Fruit fly (Drosophila melanogaster) whole organism, embryonic: ENCODE measurements around the gene Rab40.

Experiments used
- Awh ChIP-seq: fragments of 200-800 bp; sonication (Bioruptor generic); IDR thresholded peaks from 2 replicates; pipeline ENCODE4, ENCODE4 v1.3.6; 2022; ENCODE audit warnings: missing biosample characterization, missing genetic modification characterization
- CG10274 ChIP-seq: fragments of 200-800 bp; sonication (Bioruptor generic); optimal IDR thresholded peaks from 3 replicates; lab custom pipeline; 2017; ENCODE audit warnings: missing biosample characterization, mild to moderate bottlenecking, missing genetic modification characterization
- CG10565 ChIP-seq: fragments of 200-800 bp; sonication (Bioruptor generic); optimal IDR thresholded peaks from 3 replicates; lab custom pipeline; 2016; ENCODE audit warnings: missing biosample characterization, mild to moderate bottlenecking, missing genetic modification characterization
- CG11398 ChIP-seq: fragments of 200-800 bp; sonication (Bioruptor generic); optimal IDR thresholded peaks from 2 replicates; lab custom pipeline; 2016; ENCODE audit warnings: missing biosample characterization, missing genetic modification characterization
- CG11504 ChIP-seq: fragments of 200-800 bp; sonication (Bioruptor generic); optimal IDR thresholded peaks from 3 replicates; lab custom pipeline; 2019; ENCODE audit warnings: missing biosample characterization, mild to moderate bottlenecking, missing genetic modification characterization, moderate library complexity
- CG12659 ChIP-seq: fragments of 200-800 bp; sonication (Bioruptor generic); optimal IDR thresholded peaks from 3 replicates; lab custom pipeline; 2017; ENCODE audit warnings: mild to moderate bottlenecking, missing biosample characterization, missing genetic modification reagents, missing genetic modification characterization
- CG14050 ChIP-seq: fragments of 200-800 bp; sonication (Bioruptor generic); IDR thresholded peaks from 3 replicates; pipeline ENCODE4 v1.3.6; 2022; ENCODE audit warnings: missing biosample characterization, missing genetic modification characterization
- CG14860 ChIP-seq: fragments of 200-800 bp; sonication (Bioruptor generic); IDR thresholded peaks from 3 replicates; pipeline ENCODE4 v1.3.6; 2022; ENCODE audit warnings: missing biosample characterization, missing genetic modification characterization; ENCODE audit not compliant: partially characterized antibody
- CG15269 ChIP-seq: fragments of 200-800 bp; sonication (Bioruptor generic); optimal IDR thresholded peaks from 2 replicates; lab custom pipeline; 2018; ENCODE audit warnings: missing biosample characterization, mild to moderate bottlenecking, missing genetic modification characterization, moderate library complexity
- CG17612 ChIP-seq: fragments of 200-800 bp; sonication (Bioruptor generic); IDR thresholded peaks from 2 replicates; pipeline ENCODE4 v1.3.6; 2022; ENCODE audit warnings: missing biosample characterization, missing genetic modification characterization
- CG18011 ChIP-seq: fragments of 200-800 bp; sonication (Bioruptor generic); optimal IDR thresholded peaks from 2 replicates; lab custom pipeline; 2017; ENCODE audit warnings: missing biosample characterization, missing genetic modification characterization, mild to moderate bottlenecking, moderate library complexity, missing genotype
- CG1832 ChIP-seq: fragments of 200-800 bp; sonication (Bioruptor generic); optimal IDR thresholded peaks from 2 replicates; lab custom pipeline; 2017; ENCODE audit warnings: missing biosample characterization, mild to moderate bottlenecking, missing genetic modification characterization, inconsistent platforms
- CG18619 ChIP-seq: fragments of 200-800 bp; sonication (Bioruptor generic); optimal IDR thresholded peaks from 3 replicates; lab custom pipeline; 2017; ENCODE audit warnings: missing biosample characterization, mild to moderate bottlenecking, missing genetic modification characterization
- CG2120 ChIP-seq: fragments of 200-800 bp; sonication (Bioruptor generic); optimal IDR thresholded peaks from 3 replicates; lab custom pipeline; 2016; ENCODE audit warnings: missing biosample characterization, missing genetic modification characterization
- CG31388 ChIP-seq: fragments of 200-800 bp; sonication (Bioruptor generic); optimal IDR thresholded peaks from 2 replicates; lab custom pipeline; 2016; ENCODE audit warnings: missing biosample characterization, missing genetic modification characterization
- CG3163 ChIP-seq: fragments of 200-800 bp; sonication (Bioruptor generic); optimal IDR thresholded peaks from 3 replicates; lab custom pipeline; 2016; ENCODE audit warnings: missing biosample characterization, missing genetic modification characterization
- CG32532 ChIP-seq: fragments of 200-800 bp; sonication (Bioruptor generic); IDR thresholded peaks from 2 replicates; pipeline ENCODE4 v1.3.6; 2022; ENCODE audit warnings: missing biosample characterization, missing genetic modification characterization
- CG3838 ChIP-seq: fragments of 200-800 bp; sonication (Bioruptor generic); optimal IDR thresholded peaks from 3 replicates; lab custom pipeline; 2016; ENCODE audit warnings: missing biosample characterization, missing genetic modification characterization
- CG43689 ChIP-seq: fragments of 200-800 bp; sonication (Bioruptor generic); IDR thresholded peaks from 2 replicates; pipeline ENCODE4 v1.3.6; 2022; ENCODE audit warnings: missing biosample characterization, missing genetic modification characterization
- CG4424 ChIP-seq: fragments of 200-800 bp; sonication (Bioruptor generic); optimal IDR thresholded peaks from 3 replicates; lab custom pipeline; 2016; ENCODE audit warnings: missing biosample characterization, missing genetic modification characterization
- CG4820 ChIP-seq: fragments of 200-800 bp; sonication (Bioruptor generic); optimal IDR thresholded peaks from 3 replicates; lab custom pipeline; 2016; ENCODE audit warnings: missing biosample characterization, missing genetic modification characterization
- CG6813 ChIP-seq: fragments of 200-800 bp; sonication (Bioruptor generic); optimal IDR thresholded peaks from 2 replicates; lab custom pipeline; 2017; ENCODE audit warnings: missing biosample characterization, missing genetic modification characterization, mild to moderate bottlenecking, moderate library complexity, missing genetic modification reagents
- CG7556 ChIP-seq: fragments of 200-800 bp; sonication (Bioruptor generic); optimal IDR thresholded peaks from 2 replicates; lab custom pipeline; 2017; ENCODE audit warnings: missing biosample characterization, mild to moderate bottlenecking, missing genetic modification characterization
- E2f2 ChIP-seq: fragments of 200-800 bp; sonication (Bioruptor generic); IDR thresholded peaks from 2 replicates; pipeline ENCODE4 v1.3.6; 2022; ENCODE audit warnings: missing biosample characterization, missing genetic modification characterization
- Ets65A ChIP-seq: fragments of 200-800 bp; sonication (Bioruptor generic); peaks from one replicate; lab custom pipeline; 2016; ENCODE audit warnings: missing biosample characterization, missing genetic modification characterization
- Meics ChIP-seq: fragments of 200-800 bp; sonication (Bioruptor generic); optimal IDR thresholded peaks from 2 replicates; lab custom pipeline; 2017; ENCODE audit warnings: missing biosample characterization, mild to moderate bottlenecking, missing genetic modification characterization
- Myb ChIP-seq: fragments of 200-800 bp; sonication (Bioruptor generic); optimal IDR thresholded peaks from 2 replicates; lab custom pipeline; 2016; ENCODE audit warnings: missing biosample characterization, missing genetic modification characterization
- Optix ChIP-seq: fragments of 200-800 bp; sonication (Bioruptor generic); IDR thresholded peaks from 3 replicates; pipeline ENCODE4 v1.3.6; 2022; ENCODE audit warnings: missing biosample characterization, missing genetic modification characterization
- YL-1 ChIP-seq: fragments of 200-800 bp; sonication (Bioruptor generic); optimal IDR thresholded peaks from 3 replicates; lab custom pipeline; 2017; ENCODE audit warnings: missing biosample characterization, mild to moderate bottlenecking, missing genetic modification characterization
- br ChIP-seq: fragments of >200 bp; optimal IDR thresholded peaks from 2 replicates; lab custom pipeline; 2017
- bsh ChIP-seq, 2 experiments: fragments of 200-800 bp; sonication (Bioruptor generic); optimal IDR thresholded peaks; 2 replicates each; lab custom pipeline; 2017 to 2018; ENCODE audit warnings: mild to moderate bottlenecking in 2 of 2, missing biosample characterization in 2 of 2, missing genetic modification characterization in 2 of 2, moderate library complexity in 1 of 2
- cas ChIP-seq: fragments of 200-800 bp; sonication (Bioruptor generic); IDR thresholded peaks from 2 replicates; pipeline ENCODE4 v1.3.6; 2022; ENCODE audit warnings: missing biosample characterization, missing genetic modification characterization
- crp ChIP-seq, 2 experiments: fragments of 200-800 bp; sonication (Bioruptor generic); optimal IDR thresholded peaks; 2 replicates in 1 of 2; 3 replicates in 1 of 2; lab custom pipeline; 2017; ENCODE audit warnings: missing biosample characterization in 2 of 2, missing genetic modification characterization in 2 of 2, mild to moderate bottlenecking in 1 of 2, moderate library complexity in 1 of 2
- esg ChIP-seq: fragments of 200-800 bp; sonication (Bioruptor generic); conservative IDR thresholded peaks from 2 replicates; pipeline ENCODE4 v1.3.6; 2022; ENCODE audit warnings: missing biosample characterization, missing genetic modification characterization
- exex ChIP-seq: fragments of 200-800 bp; sonication (Bioruptor generic); optimal IDR thresholded peaks from 4 replicates; lab custom pipeline; 2018; ENCODE audit warnings: missing biosample characterization, mild to moderate bottlenecking, missing genetic modification characterization, moderate library complexity
- fru ChIP-seq: fragments of >200 bp; optimal IDR thresholded peaks from 2 replicates; lab custom pipeline; 2017
- fu2 ChIP-seq: fragments of 200-800 bp; sonication (Bioruptor generic); optimal IDR thresholded peaks from 2 replicates; lab custom pipeline; 2016; ENCODE audit warnings: missing biosample characterization, missing genetic modification characterization
- gcm2 ChIP-seq: fragments of 200-800 bp; sonication (Bioruptor generic); optimal IDR thresholded peaks from 2 replicates; lab custom pipeline; 2016; ENCODE audit warnings: missing biosample characterization, missing genetic modification characterization
- hbn ChIP-seq: fragments of 200-800 bp; sonication (Bioruptor generic); IDR thresholded peaks from 2 replicates; pipeline ENCODE4 v1.3.6; 2022; ENCODE audit warnings: missing biosample characterization, missing genetic modification characterization; ENCODE audit not compliant: partially characterized antibody
- her ChIP-seq: fragments of 200-800 bp; sonication (Bioruptor generic); optimal IDR thresholded peaks from 2 replicates; lab custom pipeline; 2016; ENCODE audit warnings: missing biosample characterization, missing genetic modification characterization
- mld ChIP-seq: fragments of 200-800 bp; sonication (Bioruptor generic); IDR thresholded peaks from 3 replicates; pipeline ENCODE4 v1.3.6; 2022; ENCODE audit warnings: missing biosample characterization, missing genetic modification characterization; ENCODE audit not compliant: partially characterized antibody
- org-1 ChIP-seq: fragments of 200-800 bp; sonication (Bioruptor generic); optimal IDR thresholded peaks from 2 replicates; lab custom pipeline; 2017; ENCODE audit warnings: missing biosample characterization, missing genetic modification characterization
- psq ChIP-seq: fragments of 200-800 bp; sonication (Bioruptor generic); optimal IDR thresholded peaks from 2 replicates; lab custom pipeline; 2017; ENCODE audit warnings: missing biosample characterization, missing genetic modification characterization
- run ChIP-seq: fragments of 200-800 bp; sonication (Bioruptor generic); optimal IDR thresholded peaks from 3 replicates; lab custom pipeline; 2018; ENCODE audit warnings: missing biosample characterization, mild to moderate bottlenecking, missing genetic modification characterization
- sc ChIP-seq, 3 experiments: fragments of >200 bp in 2 of 3; fragments of 200-800 bp in 1 of 3; sonication (Bioruptor generic) in 1 of 3; optimal IDR thresholded peaks; 2 replicates in 2 of 3; 3 replicates in 1 of 3; lab custom pipeline; 2017; ENCODE audit warnings: mild to moderate bottlenecking in 1 of 3, missing biosample characterization in 1 of 3, missing genetic modification characterization in 1 of 3, missing genetic modification reagents in 1 of 3
- sd ChIP-seq: fragments of 200-800 bp; sonication (Bioruptor generic); optimal IDR thresholded peaks from 3 replicates; lab custom pipeline; 2018; ENCODE audit warnings: missing biosample characterization, mild to moderate bottlenecking, missing genetic modification characterization, moderate library complexity
- sim ChIP-seq: fragments of 200-800 bp; sonication (Bioruptor generic); IDR thresholded peaks from 2 replicates; pipeline ENCODE4 v1.3.6; 2022; ENCODE audit warnings: missing biosample characterization, missing genetic modification characterization
- slbo ChIP-seq: fragments of 200-800 bp; sonication (Bioruptor generic); IDR thresholded peaks from 2 replicates; pipeline ENCODE4 v1.3.6; 2022; ENCODE audit warnings: missing biosample characterization, missing genetic modification characterization
- slp2 ChIP-seq: fragments of 200-800 bp; sonication (Bioruptor generic); optimal IDR thresholded peaks from 2 replicates; lab custom pipeline; 2016; ENCODE audit warnings: missing biosample characterization, missing genetic modification characterization
- so ChIP-seq: fragments of 200-800 bp; sonication (Bioruptor generic); IDR thresholded peaks from 3 replicates; pipeline ENCODE4 v1.3.6; 2022; ENCODE audit warnings: missing biosample characterization, missing genetic modification characterization
- usp ChIP-seq: fragments of >200 bp; optimal IDR thresholded peaks from 2 replicates; lab custom pipeline; 2017; ENCODE audit warnings: missing biosample characterization, missing genetic modification characterization
- z ChIP-seq: fragments of 200-800 bp; sonication (Bioruptor generic); IDR thresholded peaks from 3 replicates; pipeline ENCODE4 v1.3.6; 2022; ENCODE audit warnings: missing biosample characterization, missing genetic modification characterization

Gene Rab40

DNA sequence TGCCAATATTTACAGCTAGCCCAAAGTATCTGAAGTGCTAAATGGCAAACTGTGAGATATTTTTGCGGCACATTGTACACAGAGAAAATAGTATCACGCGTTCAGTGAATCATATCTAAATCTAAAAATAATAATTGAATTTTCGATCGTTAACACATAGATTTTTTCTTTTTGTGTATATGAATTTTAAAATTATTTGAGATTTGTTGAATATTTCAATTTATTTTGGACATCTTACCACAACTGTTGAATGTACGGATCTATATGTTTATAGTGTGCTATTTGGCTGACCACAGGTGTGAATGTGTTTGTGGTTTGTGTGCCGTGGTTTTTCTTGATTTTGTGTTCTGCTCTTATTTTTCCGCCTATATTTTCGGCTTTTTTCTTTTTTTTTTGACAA lies 6.9 kb upstream of the Rab40 start (continued):
- TF ChIP-seq Awh = no peak
- peak; percentile 19 for TF ChIP-seq CG11398 (GFP tag; lab: Kevin White, UChicago)
- peak; percentile 51 for TF ChIP-seq CG4424 (GFP tag; lab: Kevin White, UChicago)
- peak; percentile 80 for TF ChIP-seq Ets65A (GFP tag; lab: Kevin White, UChicago)
- TF ChIP-seq esg = peak; percentile 58
- no peak for TF ChIP-seq CG10565 (GFP tag; lab: Kevin White, UChicago)
- TF ChIP-seq CG3163 (GFP tag; lab: Kevin White, UChicago) = no peak
- TF ChIP-seq her (GFP tag; lab: Kevin White, UChicago) = no peak
- no peak for TF ChIP-seq YL-1 (GFP tag; lab: Kevin White, UChicago)
- no peak for TF ChIP-seq sim (GFP tag; lab: Robert Waterston, UW)
- no peak for TF ChIP-seq CG6813
- TF ChIP-seq Optix (GFP tag; lab: Robert Waterston, UW) = no peak
- TF ChIP-seq exex = no peak
- TF ChIP-seq br (lab: Kevin White, UChicago) = no peak
- TF ChIP-seq bsh (GFP tag; optimal IDR thresholded peaks at IDR 0.05; lab: Kevin White, UChicago) = peak in 1 of 2 experiments; percentile 60
- TF ChIP-seq run (tag; lab: Kevin White, UChicago) = peak; percentile 57
- TF ChIP-seq hbn (GFP tag; lab: Robert Waterston, UW) = no peak
- no peak for TF ChIP-seq gcm2 (GFP tag; lab: Kevin White, UChicago)
- TF ChIP-seq CG1832 (GFP tag; lab: Kevin White, UChicago) = no peak
- TF ChIP-seq mld (GFP tag; lab: Robert Waterston, UW) = no peak
- TF ChIP-seq CG32532 = peak; percentile 71
- peak; percentile 73 for TF ChIP-seq CG11504 (tag; lab: Kevin White, UChicago)
- TF ChIP-seq fu2 (GFP tag; lab: Kevin White, UChicago) = peak; percentile 65
- TF ChIP-seq cas = no peak
- TF ChIP-seq CG14860 = no peak
- no peak for TF ChIP-seq usp (GFP tag; lab: Kevin White, UChicago)
- peak; percentile 51 for TF ChIP-seq CG4820 (GFP tag; lab: Kevin White, UChicago)
- TF ChIP-seq CG18619 (GFP tag; lab: Kevin White, UChicago) = peak; percentile 70
- no peak for TF ChIP-seq CG31388 (GFP tag; lab: Kevin White, UChicago)
- TF ChIP-seq slbo = peak; percentile 82
- TF ChIP-seq CG43689 = no peak
- peak; percentile 80 for TF ChIP-seq CG7556 (GFP tag; lab: Kevin White, UChicago)
- peak; percentile 23 for TF ChIP-seq slp2 (GFP tag; lab: Kevin White, UChicago)
- TF ChIP-seq E2f2 = no peak
- TF ChIP-seq CG14050 (GFP tag; lab: Robert Waterston, UW) = peak; percentile 13; the same call in 2 of the 3 replicates
- TF ChIP-seq Meics (GFP tag; lab: Kevin White, UChicago) = peak; percentile 80
- no peak for TF ChIP-seq fru
- peak; percentile 67 for TF ChIP-seq CG12659 (GFP tag; lab: Kevin White, UChicago)
- TF ChIP-seq Myb (GFP tag; lab: Kevin White, UChicago) = no peak
- peak; percentile 86 for TF ChIP-seq CG2120 (GFP tag; lab: Kevin White, UChicago)
- no peak for TF ChIP-seq sc (optimal IDR thresholded peaks at IDR 0.05; lab: Kevin White, UChicago)
- no peak for TF ChIP-seq sc (GFP tag; optimal IDR thresholded peaks at IDR 0.05; lab: Kevin White, UChicago)
- no peak for TF ChIP-seq z (GFP tag; lab: Robert Waterston, UW)
- TF ChIP-seq psq (GFP tag; lab: Kevin White, UChicago) = peak; percentile 3
- peak in 1 of 2 experiments; percentile 0 for TF ChIP-seq crp (GFP tag; optimal IDR thresholded peaks at IDR 0.05; lab: Kevin White, UChicago)
- no peak for TF ChIP-seq CG17612 (GFP tag; lab: Robert Waterston, UW)
- peak; percentile 61 for TF ChIP-seq org-1
- TF ChIP-seq CG10274 (GFP tag; lab: Kevin White, UChicago) = peak; percentile 39
- TF ChIP-seq sd = no peak
- TF ChIP-seq so = peak; percentile 65; the same call in 1 of the 3 replicates
- TF ChIP-seq CG3838 (GFP tag; lab: Kevin White, UChicago) = no peak
- TF ChIP-seq CG18011 (GFP tag; lab: Kevin White, UChicago) = no peak
- peak; percentile 68 for TF ChIP-seq CG15269 (tag; lab: Kevin White, UChicago)
